Fruit fly (Drosophila melanogaster): ENCODE results near the gene Tim9a.
A peak's percentile ranks its signal among the peaks of the same experiment; 100 is the strongest.

Tim9a gene

DNA sequence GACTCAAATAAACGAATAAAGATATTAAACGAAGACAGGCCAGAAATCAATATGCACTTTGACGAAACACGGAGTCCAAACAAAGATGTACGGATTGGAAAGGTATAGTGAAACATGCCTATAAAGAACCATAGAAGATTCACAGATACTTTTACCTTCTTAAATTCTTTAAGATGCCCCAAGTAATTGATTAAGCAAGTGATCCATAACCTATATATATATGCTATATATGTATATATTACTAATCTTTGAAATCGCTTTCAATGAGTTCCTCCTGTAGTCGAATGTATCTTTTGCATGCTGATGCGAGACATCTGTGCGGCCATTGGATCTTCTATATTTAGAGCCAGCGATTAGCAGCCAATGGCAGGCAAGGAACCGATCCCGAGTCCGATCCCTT lies 16.9 kb upstream of the Tim9a start, which contains the start of gene dmrt11E (continued):
- TF ChIP-seq CG15696 (tag; optimal IDR thresholded peaks at IDR 0.05) (peak; percentile 89), CTCF (GFP tag; optimal IDR thresholded peaks at IDR 0.05) (no peak), dmrt11E (tag; optimal IDR thresholded peaks at IDR 0.05) (peak; percentile 98), Asciz (GFP tag; optimal IDR thresholded peaks at IDR 0.05) (peak; percentile 48), shn (GFP tag; optimal IDR thresholded peaks at IDR 0.05) (no peak), Spps (tag; optimal IDR thresholded peaks at IDR 0.05) (peak; percentile 61), Hsf (GFP tag; optimal IDR thresholded peaks at IDR 0.05) (no peak), CG15011 (GFP tag; optimal IDR thresholded peaks at IDR 0.05) (no peak), slou (GFP tag; optimal IDR thresholded peaks at IDR 0.05) (no peak), sisA (GFP tag; IDR thresholded peaks at IDR 0.05) (peak; percentile 65), CG4328 (GFP tag; optimal IDR thresholded peaks at IDR 0.05) (no peak), gcm2 (GFP tag; optimal IDR thresholded peaks at IDR 0.05) (no peak), Nf-YB (GFP tag; optimal IDR thresholded peaks at IDR 0.05) (peak; percentile 94), Nf-YA (GFP tag; IDR thresholded peaks at IDR 0.05) (peak; percentile 41), Poxn (GFP tag; IDR thresholded peaks at IDR 0.05) (no peak), CG11504 (tag; optimal IDR thresholded peaks at IDR 0.05) (peak; percentile 68), Neu2 (GFP tag; optimal IDR thresholded peaks at IDR 0.05; ENCODE audit: borderline replicate concordance) (no peak), CG15601 (tag; optimal IDR thresholded peaks at IDR 0.05) (peak; percentile 59), CG1024 (GFP tag; IDR thresholded peaks at IDR 0.05) (peak; percentile 54), CG14050 (GFP tag; IDR thresholded peaks at IDR 0.05) (peak; percentile 48; the same call in 1 of the 3 replicates), ken (GFP tag; IDR thresholded peaks at IDR 0.05) (peak; percentile 59; the same call in 1 of the 3 replicates), aop (GFP tag; IDR thresholded peaks at IDR 0.05) (no peak), CG10274 (GFP tag; optimal IDR thresholded peaks at IDR 0.05) (no peak), CG8359 (GFP tag; optimal IDR thresholded peaks at IDR 0.05; ENCODE audit: borderline replicate concordance) (peak; percentile 36), Dref (GFP tag; IDR thresholded peaks at IDR 0.05) (no peak), CG3163 (GFP tag; optimal IDR thresholded peaks at IDR 0.05) (no peak), CG33557 (GFP tag; optimal IDR thresholded peaks at IDR 0.05) (peak; percentile 76), ftz-f1 (GFP tag; optimal IDR thresholded peaks at IDR 0.05) (no peak), CG17361 (GFP tag; IDR thresholded peaks at IDR 0.05) (peak; percentile 74), zf30C (GFP tag; optimal IDR thresholded peaks at IDR 0.05) (no peak), gt (GFP tag; IDR thresholded peaks at IDR 0.05) (no peak), CG31365 (tag; optimal IDR thresholded peaks at IDR 0.05) (no peak), CG8089 (GFP tag; optimal IDR thresholded peaks at IDR 0.05) (no peak), Tbp (GFP tag; optimal IDR thresholded peaks at IDR 0.05) (no peak), CG2712 (tag; optimal IDR thresholded peaks at IDR 0.05) (peak; percentile 86), Max (GFP tag; optimal IDR thresholded peaks at IDR 0.05) (no peak), YL-1 (GFP tag; optimal IDR thresholded peaks at IDR 0.05) (no peak), eve (GFP tag; optimal IDR thresholded peaks at IDR 0.05) (no peak), H2.0 (GFP tag; IDR thresholded peaks at IDR 0.05) (peak; percentile 45), CG15073 (GFP tag; optimal IDR thresholded peaks at IDR 0.05) (no peak), CG32772 (GFP tag; IDR thresholded peaks at IDR 0.05) (peak; percentile 58; the same call in 1 of the 2 replicates), Trl (optimal IDR thresholded peaks at IDR 0.05) (no peak), Trl (GFP tag; optimal IDR thresholded peaks at IDR 0.05) (no peak), chinmo (GFP tag; IDR thresholded peaks at IDR 0.05; ENCODE audit: partially characterized antibody) (no peak), odd (GFP tag; optimal IDR thresholded peaks at IDR 0.05) (peak; percentile 21), Lpt (GFP tag; optimal IDR thresholded peaks at IDR 0.05) (no peak), nau (GFP tag; optimal IDR thresholded peaks at IDR 0.05) (no peak), luna (GFP tag; optimal IDR thresholded peaks at IDR 0.05) (no peak), danr (GFP tag; IDR thresholded peaks at IDR 0.05) (peak; percentile 41; the same call in 1 of the 2 replicates), MBD-R2 (GFP tag; IDR thresholded peaks at IDR 0.05) (peak; percentile 18; the same call in 1 of the 2 replicates), CG6683 (GFP tag; optimal IDR thresholded peaks at IDR 0.05) (no peak), grau (tag; optimal IDR thresholded peaks at IDR 0.05) (peak; percentile 97), hth (optimal IDR thresholded peaks at IDR 0.05) (no peak)
